Fruit fly (Drosophila melanogaster) whole organism, embryonic: ENCODE data around the gene Tlk.

ENCODE experiments used
- Antp ChIP-seq: fragments of 200-800 bp; sonication (Bioruptor generic); optimal IDR thresholded peaks from 3 replicates; lab custom pipeline; 2016; ENCODE audit warnings: missing biosample characterization, missing genetic modification characterization
- Bdp1 ChIP-seq: fragments of 200-800 bp; sonication (Bioruptor generic); optimal IDR thresholded peaks from 3 replicates; lab custom pipeline; 2016; ENCODE audit warnings: missing biosample characterization, missing genetic modification characterization
- Bgb ChIP-seq: fragments of 200-800 bp; sonication (Bioruptor generic); IDR thresholded peaks from 2 replicates; pipeline ENCODE4 v1.3.6; 2022; ENCODE audit warnings: missing biosample characterization, missing genetic modification characterization; ENCODE audit not compliant: partially characterized antibody
- C15 ChIP-seq: fragments of 200-800 bp; sonication (Bioruptor generic); IDR thresholded peaks from 3 replicates; pipeline ENCODE4 v1.3.6; 2022; ENCODE audit warnings: missing biosample characterization, missing genetic modification characterization
- CG11723 ChIP-seq: fragments of 200-800 bp; sonication (Bioruptor generic); optimal IDR thresholded peaks from 2 replicates; lab custom pipeline; 2017; ENCODE audit warnings: missing biosample characterization, mild to moderate bottlenecking, missing genetic modification characterization
- CG12236 ChIP-seq: fragments of 200-800 bp; sonication (Bioruptor generic); optimal IDR thresholded peaks from 2 replicates; lab custom pipeline; 2016; ENCODE audit warnings: missing biosample characterization, missing genetic modification characterization
- CG13123 ChIP-seq: fragments of 200-800 bp; sonication (Bioruptor generic); optimal IDR thresholded peaks from 2 replicates; lab custom pipeline; 2016; ENCODE audit warnings: missing biosample characterization, missing genetic modification characterization
- CG13624 ChIP-seq: fragments of 200-800 bp; sonication (Bioruptor generic); optimal IDR thresholded peaks from 2 replicates; lab custom pipeline; 2016; ENCODE audit warnings: missing biosample characterization, missing genetic modification characterization
- CG14014 ChIP-seq: fragments of 200-800 bp; sonication (Bioruptor generic); IDR thresholded peaks from 2 replicates; pipeline ENCODE4 v1.3.6; 2022; ENCODE audit warnings: missing biosample characterization, missing genetic modification characterization
- CG17359 ChIP-seq: fragments of 200-800 bp; sonication (Bioruptor generic); optimal IDR thresholded peaks from 3 replicates; lab custom pipeline; 2018; ENCODE audit warnings: missing biosample characterization, mild to moderate bottlenecking, missing genetic modification characterization, moderate library complexity
- CG18011 ChIP-seq: fragments of 200-800 bp; sonication (Bioruptor generic); optimal IDR thresholded peaks from 2 replicates; lab custom pipeline; 2017; ENCODE audit warnings: missing biosample characterization, missing genetic modification characterization, mild to moderate bottlenecking, moderate library complexity, missing genotype
- CG2129 ChIP-seq: fragments of 200-800 bp; sonication (Bioruptor generic); IDR thresholded peaks from 2 replicates; pipeline ENCODE4 v1.3.6; 2022; ENCODE audit warnings: missing biosample characterization, missing genetic modification characterization; ENCODE audit not compliant: partially characterized antibody
- CG2678 ChIP-seq: fragments of 200-800 bp; sonication (Bioruptor generic); optimal IDR thresholded peaks from 3 replicates; lab custom pipeline; 2019; ENCODE audit warnings: missing biosample characterization, mild to moderate bottlenecking, missing genetic modification characterization, moderate library complexity
- CG3726 ChIP-seq: fragments of 200-800 bp; sonication (Bioruptor generic); IDR thresholded peaks from 3 replicates; pipeline ENCODE4, ENCODE4 v1.3.6; 2022; ENCODE audit warnings: missing biosample characterization, missing genetic modification characterization
- CG4730 ChIP-seq: fragments of 200-800 bp; sonication (Bioruptor generic); IDR thresholded peaks from 2 replicates; pipeline ENCODE4 v1.3.6; 2022; ENCODE audit warnings: missing biosample characterization, missing genetic modification characterization
- CG5245 ChIP-seq: fragments of 200-800 bp; sonication (Bioruptor generic); optimal IDR thresholded peaks from 3 replicates; lab custom pipeline; 2016; ENCODE audit warnings: missing biosample characterization, missing genetic modification characterization
- CG6683 ChIP-seq: fragments of 200-800 bp; sonication (Bioruptor generic); optimal IDR thresholded peaks from 2 replicates; lab custom pipeline; 2017; ENCODE audit warnings: missing biosample characterization, mild to moderate bottlenecking, missing genetic modification characterization, missing genetic modification reagents
- CG6765 ChIP-seq: fragments of 200-800 bp; sonication (Bioruptor generic); optimal IDR thresholded peaks from 3 replicates; lab custom pipeline; 2017; ENCODE audit warnings: missing biosample characterization, mild to moderate bottlenecking, missing genetic modification characterization
- CG8944 ChIP-seq: fragments of 200-800 bp; sonication (Bioruptor generic); optimal IDR thresholded peaks from 3 replicates; lab custom pipeline; 2016; ENCODE audit warnings: missing biosample characterization, missing genetic modification characterization
- Camta ChIP-seq: fragments of 200-800 bp; sonication (Bioruptor generic); optimal IDR thresholded peaks from 2 replicates; lab custom pipeline; 2016; ENCODE audit warnings: missing biosample characterization, missing genetic modification characterization
- CoRest ChIP-seq: fragments of 200-800 bp; sonication (Bioruptor generic); optimal IDR thresholded peaks from 3 replicates; lab custom pipeline; 2018; ENCODE audit warnings: missing biosample characterization, mild to moderate bottlenecking, missing genetic modification characterization, moderate library complexity
- D ChIP-seq, 2 experiments: fragments of 200-800 bp in 1 of 2; fragments of >200 bp in 1 of 2; sonication (Bioruptor generic) in 1 of 2; optimal IDR thresholded peaks; 2 replicates in 1 of 2; 3 replicates in 1 of 2; lab custom pipeline; 2017; ENCODE audit warnings: mild to moderate bottlenecking in 1 of 2, missing biosample characterization in 1 of 2, missing genetic modification characterization in 1 of 2, missing genetic modification reagents in 1 of 2
- Dip2 ChIP-seq: fragments of 200-800 bp; sonication (Bioruptor generic); IDR thresholded peaks from 2 replicates; pipeline ENCODE4 v1.3.6; 2022; ENCODE audit warnings: missing biosample characterization, missing genetic modification characterization
- ERR ChIP-seq: fragments of 200-800 bp; sonication (Bioruptor generic); optimal IDR thresholded peaks from 2 replicates; lab custom pipeline; 2016; ENCODE audit warnings: missing biosample characterization, missing genetic modification characterization
- Fer2 ChIP-seq: fragments of 200-800 bp; sonication (Bioruptor generic); optimal IDR thresholded peaks from 2 replicates; lab custom pipeline; 2018; ENCODE audit warnings: missing biosample characterization, mild to moderate bottlenecking, missing genetic modification characterization, moderate library complexity
- Fer3 ChIP-seq: fragments of 200-800 bp; sonication (Bioruptor generic); optimal IDR thresholded peaks from 2 replicates; lab custom pipeline; 2018; ENCODE audit warnings: missing biosample characterization, mild to moderate bottlenecking, missing genetic modification characterization, moderate library complexity
- Gsc ChIP-seq: fragments of 200-800 bp; sonication (Bioruptor generic); IDR thresholded peaks from 2 replicates; pipeline ENCODE4 v1.3.6; 2022; ENCODE audit warnings: missing biosample characterization, missing genetic modification characterization
- HLH3B ChIP-seq: fragments of 200-800 bp; sonication (Bioruptor generic); IDR thresholded peaks from 2 replicates; pipeline ENCODE4 v1.3.6; 2022; ENCODE audit warnings: missing biosample characterization, missing genetic modification characterization
- Hr51 ChIP-seq, 2 experiments: fragments of 200-800 bp; sonication (Bioruptor generic); optimal IDR thresholded peaks; 2 replicates in 1 of 2; 3 replicates in 1 of 2; lab custom pipeline; 2016 to 2018; ENCODE audit warnings: missing biosample characterization in 2 of 2, missing genetic modification characterization in 2 of 2, mild to moderate bottlenecking in 1 of 2, moderate library complexity in 1 of 2
- Mes4 ChIP-seq: fragments of 200-800 bp; sonication (Bioruptor generic); optimal IDR thresholded peaks from 2 replicates; lab custom pipeline; 2016; ENCODE audit warnings: missing biosample characterization, missing genetic modification characterization
- abd-A ChIP-seq: fragments of 200-800 bp; sonication (Bioruptor generic); optimal IDR thresholded peaks from 3 replicates; lab custom pipeline; 2019; ENCODE audit warnings: missing biosample characterization, mild to moderate bottlenecking, missing genetic modification characterization, moderate library complexity
- amos ChIP-seq: fragments of 200-800 bp; sonication (Bioruptor generic); IDR thresholded peaks from 2 replicates; pipeline ENCODE4 v1.3.6; 2022; ENCODE audit warnings: missing biosample characterization, missing genetic modification characterization; ENCODE audit not compliant: partially characterized antibody
- ash1 ChIP-seq: fragments of 200-800 bp; sonication (Bioruptor generic); optimal IDR thresholded peaks from 2 replicates; lab custom pipeline; 2018; ENCODE audit warnings: missing biosample characterization, mild to moderate bottlenecking, missing genetic modification characterization
- btn ChIP-seq: fragments of 200-800 bp; sonication (Bioruptor generic); optimal IDR thresholded peaks from 2 replicates; lab custom pipeline; 2016; ENCODE audit warnings: missing biosample characterization, missing genetic modification characterization
- chif ChIP-seq, 2 experiments: fragments of 200-800 bp; sonication (Bioruptor generic); optimal IDR thresholded peaks; 3 replicates each; lab custom pipeline; 2016; ENCODE audit warnings: missing biosample characterization in 2 of 2, missing genetic modification characterization in 2 of 2
- exex ChIP-seq: fragments of 200-800 bp; sonication (Bioruptor generic); optimal IDR thresholded peaks from 4 replicates; lab custom pipeline; 2018; ENCODE audit warnings: missing biosample characterization, mild to moderate bottlenecking, missing genetic modification characterization, moderate library complexity
- gcm2 ChIP-seq: fragments of 200-800 bp; sonication (Bioruptor generic); optimal IDR thresholded peaks from 2 replicates; lab custom pipeline; 2016; ENCODE audit warnings: missing biosample characterization, missing genetic modification characterization
- insv ChIP-seq, 2 experiments: fragments of 200-800 bp; sonication (Bioruptor generic); optimal IDR thresholded peaks; 3 replicates each; lab custom pipeline; 2016 to 2018; ENCODE audit warnings: missing biosample characterization in 2 of 2, missing genetic modification characterization in 2 of 2
- jing ChIP-seq: fragments of 200-800 bp; sonication (Bioruptor generic); optimal IDR thresholded peaks from 2 replicates; lab custom pipeline; 2018; ENCODE audit warnings: missing biosample characterization, mild to moderate bottlenecking, missing genetic modification characterization
- lmd ChIP-seq: fragments of 200-800 bp; sonication (Bioruptor generic); IDR thresholded peaks from 2 replicates; pipeline ENCODE4 v1.3.6; 2022; ENCODE audit warnings: missing biosample characterization, missing genetic modification characterization
- maf-S ChIP-seq: fragments of 200-800 bp; sonication (Bioruptor generic); optimal IDR thresholded peaks from 2 replicates; lab custom pipeline; 2016; ENCODE audit warnings: missing biosample characterization, missing genetic modification characterization
- otp ChIP-seq: fragments of 200-800 bp; sonication (Bioruptor generic); IDR thresholded peaks from 3 replicates; pipeline ENCODE4, ENCODE4 v1.3.6; 2022; ENCODE audit warnings: missing biosample characterization, missing genetic modification characterization
- p53 ChIP-seq: fragments of 200-800 bp; sonication (Bioruptor generic); optimal IDR thresholded peaks from 2 replicates; lab custom pipeline; 2016; ENCODE audit warnings: missing biosample characterization, missing genetic modification characterization
- psq ChIP-seq: fragments of 200-800 bp; sonication (Bioruptor generic); optimal IDR thresholded peaks from 2 replicates; lab custom pipeline; 2017; ENCODE audit warnings: missing biosample characterization, missing genetic modification characterization
- slp2 ChIP-seq: fragments of 200-800 bp; sonication (Bioruptor generic); optimal IDR thresholded peaks from 2 replicates; lab custom pipeline; 2016; ENCODE audit warnings: missing biosample characterization, missing genetic modification characterization
- sqz ChIP-seq: fragments of 200-800 bp; sonication (Bioruptor generic); optimal IDR thresholded peaks from 3 replicates; lab custom pipeline; 2018; ENCODE audit warnings: missing biosample characterization, mild to moderate bottlenecking, missing genetic modification characterization
- trem ChIP-seq: fragments of 200-800 bp; optimal IDR thresholded peaks from 3 replicates; lab custom pipeline; 2019; ENCODE audit warnings: missing biosample characterization, mild to moderate bottlenecking, missing genetic modification characterization, moderate library complexity
- tx ChIP-seq: fragments of 200-800 bp; sonication (Bioruptor generic); optimal IDR thresholded peaks from 2 replicates; lab custom pipeline; 2016; ENCODE audit warnings: missing biosample characterization, missing genetic modification characterization
- yki ChIP-seq: fragments of >200 bp; optimal IDR thresholded peaks from 3 replicates; lab custom pipeline; 2018

The Tlk gene

DNA sequence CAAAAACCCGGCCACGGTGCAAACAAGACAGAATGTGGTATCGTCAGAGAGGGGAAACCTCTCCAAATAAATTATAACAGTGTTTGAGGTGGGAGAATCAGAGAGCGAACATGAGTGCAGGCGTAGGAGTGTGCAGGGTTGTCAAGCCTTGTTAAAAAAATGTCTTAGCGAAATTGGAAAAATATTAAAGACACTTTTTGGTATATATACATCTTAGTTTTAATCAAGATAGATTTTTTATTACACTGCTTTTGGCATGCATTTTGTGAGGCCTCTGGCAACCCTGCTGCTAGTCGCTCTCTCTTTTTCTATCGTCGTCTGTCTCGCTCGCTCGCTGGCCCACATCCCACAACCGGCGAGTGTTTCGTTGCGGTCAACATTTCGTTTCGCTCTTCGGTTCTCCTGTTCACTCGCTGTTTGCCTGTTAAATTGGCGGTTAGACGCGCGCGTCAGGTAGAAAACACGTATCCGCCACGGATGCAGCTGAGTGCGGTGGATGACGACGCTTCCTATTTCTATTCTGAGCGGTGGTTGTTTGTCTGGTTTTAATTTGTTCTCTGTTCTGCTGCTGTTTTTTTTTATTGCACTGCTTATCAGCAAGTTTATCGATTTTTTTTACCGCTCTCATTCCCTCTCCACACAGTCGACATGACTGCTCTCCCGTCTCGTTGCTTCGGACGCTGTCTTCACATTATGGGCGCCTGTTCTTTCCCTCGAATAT, 22.4 kb downstream of the Tlk start (continued):
- TF ChIP-seq trem (tag; lab: Kevin White, UChicago): peak; percentile 97
- peak; percentile 99 for TF ChIP-seq Antp
- peak; percentile 100 for TF ChIP-seq CG13624 (GFP tag; lab: Kevin White, UChicago)
- TF ChIP-seq HLH3B: peak; percentile 100
- peak; percentile 100 for TF ChIP-seq CG14014 (GFP tag; lab: Robert Waterston, UW)
- peak; percentile 95 for TF ChIP-seq ash1
- peak; percentile 99 for TF ChIP-seq C15 (GFP tag; lab: Robert Waterston, UW)
- peak; percentile 100 for TF ChIP-seq sqz (GFP tag; lab: Kevin White, UChicago)
- peak; percentile 42; the same call in 1 of the 2 replicates for TF ChIP-seq amos
- TF ChIP-seq CG12236 (GFP tag; lab: Kevin White, UChicago): peak; percentile 99
- peak; percentile 77 for TF ChIP-seq Dip2 (GFP tag; lab: Robert Waterston, UW)
- peak; percentile 98 for TF ChIP-seq exex (tag; lab: Kevin White, UChicago)
- peak; percentile 96 for TF ChIP-seq abd-A
- TF ChIP-seq insv (GFP tag; optimal IDR thresholded peaks at IDR 0.05; lab: Kevin White, UChicago): peak; percentile 74 to 90
- TF ChIP-seq Bdp1 (GFP tag; lab: Kevin White, UChicago): peak; percentile 95
- TF ChIP-seq psq (GFP tag; lab: Kevin White, UChicago): peak; percentile 96
- TF ChIP-seq D (optimal IDR thresholded peaks at IDR 0.05; lab: Kevin White, UChicago): peak; percentile 71
- peak; percentile 100 for TF ChIP-seq D (GFP tag; optimal IDR thresholded peaks at IDR 0.05; lab: Kevin White, UChicago)
- peak; percentile 99 for TF ChIP-seq Gsc
- TF ChIP-seq CG18011 (GFP tag; lab: Kevin White, UChicago): peak; percentile 92
- peak; percentile 99 for TF ChIP-seq Fer2 (tag; lab: Kevin White, UChicago)
- TF ChIP-seq CG17359 (tag; lab: Kevin White, UChicago): peak; percentile 100
- peak; percentile 100 for TF ChIP-seq CG11723
- TF ChIP-seq Fer3 (tag; lab: Kevin White, UChicago): peak; percentile 100
- peak; percentile 100 for TF ChIP-seq CG5245
- peak; percentile 99 for TF ChIP-seq CG6765
- TF ChIP-seq tx (GFP tag; lab: Kevin White, UChicago): peak; percentile 99
- TF ChIP-seq ERR (GFP tag; lab: Kevin White, UChicago): peak; percentile 99
- peak; percentile 99 for TF ChIP-seq Mes4 (GFP tag; lab: Kevin White, UChicago)
- peak; percentile 29 for TF ChIP-seq Bgb
- peak; percentile 4 for TF ChIP-seq yki (lab: Kevin White, UChicago)
- peak; percentile 100 for TF ChIP-seq CoRest (tag; lab: Kevin White, UChicago)
- peak; percentile 100 for TF ChIP-seq CG2678 (tag; lab: Kevin White, UChicago)
- peak; percentile 99 for TF ChIP-seq btn (GFP tag; lab: Kevin White, UChicago)
- peak; percentile 99 for TF ChIP-seq maf-S (GFP tag; lab: Kevin White, UChicago)
- TF ChIP-seq chif (GFP tag; optimal IDR thresholded peaks at IDR 0.05; lab: Kevin White, UChicago): peak; percentile 99
- TF ChIP-seq slp2 (GFP tag; lab: Kevin White, UChicago): peak; percentile 99
- peak; percentile 98 for TF ChIP-seq jing (GFP tag; lab: Kevin White, UChicago)
- peak; percentile 99 for TF ChIP-seq CG6683 (GFP tag; lab: Kevin White, UChicago)
- TF ChIP-seq p53 (GFP tag; lab: Kevin White, UChicago): peak; percentile 98
- peak; percentile 99 for TF ChIP-seq Camta
- peak; percentile 99 for TF ChIP-seq lmd (GFP tag; lab: Robert Waterston, UW)
- no peak for TF ChIP-seq CG2129 (GFP tag; lab: Robert Waterston, UW)
- peak; percentile 100 for TF ChIP-seq otp (GFP tag; lab: Robert Waterston, UW)
- TF ChIP-seq Hr51 (GFP tag; optimal IDR thresholded peaks at IDR 0.05; lab: Kevin White, UChicago): peak; percentile 99
- peak; percentile 99 for TF ChIP-seq CG8944 (GFP tag; lab: Kevin White, UChicago)
- peak; percentile 99 for TF ChIP-seq CG4730 (GFP tag; lab: Robert Waterston, UW)
- peak; percentile 99 for TF ChIP-seq gcm2 (GFP tag; lab: Kevin White, UChicago)
- TF ChIP-seq CG13123: peak; percentile 99
- TF ChIP-seq CG3726 (GFP tag; lab: Robert Waterston, UW): peak; percentile 99
